Worm (Caenorhabditis elegans): ENCODE data around the gene nhr-182.

The nhr-182 gene

ce11 chrV:2259750-2260149 is at the start of gene nhr-182:
TSS of gene nhr-182 (minus strand) at chrV:2259927.
- TF ChIP-seq unc-62 (GFP tag; optimal IDR thresholded peaks at IDR 0.05), result no peak

DNA sequence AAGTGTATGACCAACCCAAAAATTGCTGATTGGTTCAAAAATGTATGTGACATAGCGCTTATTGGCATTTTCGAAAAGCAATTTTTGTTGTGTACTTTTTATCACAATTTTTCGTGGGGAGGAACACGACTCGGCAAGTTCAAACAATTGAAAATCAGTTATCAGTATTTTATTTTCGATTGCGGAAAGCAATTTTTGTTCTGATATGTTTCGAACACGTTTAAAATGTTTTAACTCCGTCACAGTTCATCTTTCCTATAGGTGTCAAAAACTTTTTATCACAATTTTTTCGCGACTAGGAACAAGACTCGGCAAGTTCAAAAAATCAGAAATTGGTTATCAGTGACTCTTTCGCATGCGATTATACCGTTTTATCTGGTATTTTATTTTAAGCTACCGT is 48.5 kb upstream of the nhr-182 start:
- no peak for TF ChIP-seq unc-62 (GFP tag; optimal IDR thresholded peaks at IDR 0.05)

- TF ChIP-seq unc-62 (GFP tag; optimal IDR thresholded peaks at IDR 0.05), result no peak
Measured at ce11 chrV:2306383-2306782, 46.7 kb upstream of the nhr-182 start.

DNA sequence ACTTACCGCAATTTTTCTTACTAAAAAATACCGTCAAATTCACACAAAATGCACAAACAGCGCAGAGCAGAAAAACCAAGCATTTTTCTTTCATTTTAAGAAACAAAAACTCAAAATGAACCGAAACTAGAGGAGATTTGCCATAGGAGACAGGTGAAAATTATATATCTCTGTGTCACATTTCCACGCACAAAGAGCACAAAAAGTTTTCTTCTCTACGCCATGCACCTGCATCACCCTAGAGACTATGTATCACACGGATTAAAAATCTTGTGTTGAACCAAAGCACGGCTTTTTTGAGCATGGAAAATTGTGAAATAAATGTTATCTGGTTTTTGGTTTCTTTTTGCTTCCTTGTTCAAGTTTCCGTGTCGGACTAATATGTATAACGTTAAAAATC is 44.0 kb upstream of the nhr-182 start, which contains the start of gene irld-15:
TSS of gene irld-15 (minus strand) at position 101 of the 400 bp plus-strand sequence.
- TF ChIP-seq unc-62 (GFP tag; optimal IDR thresholded peaks at IDR 0.05), result no peak

- TF ChIP-seq unc-62 (GFP tag; optimal IDR thresholded peaks at IDR 0.05), result no peak
Measured at ce11 chrV:2300905-2301304, 41.2 kb upstream of the nhr-182 start, which contains the start of gene Y19D10B.8. TSS of gene Y19D10B.8 (minus strand) at chrV:2301005.

DNA sequence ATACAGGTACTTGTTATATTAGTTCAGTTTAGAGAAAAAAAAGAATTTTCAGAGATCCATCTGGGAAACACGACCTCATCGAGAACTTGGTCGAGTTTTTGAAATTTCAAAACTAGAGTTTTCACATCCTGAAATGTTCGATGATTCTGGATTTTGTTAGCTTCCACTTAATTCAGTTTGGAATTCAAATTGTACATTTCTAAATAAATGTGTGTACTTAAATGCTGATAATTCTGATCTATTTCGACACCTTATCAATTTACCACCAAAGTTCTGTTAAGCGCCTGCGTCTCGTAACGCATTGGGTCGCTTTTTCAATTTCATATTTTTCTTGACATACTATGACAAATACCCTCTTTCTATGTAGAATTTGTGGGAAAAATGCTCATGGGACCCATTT is 34.9 kb upstream of the nhr-182 start, which contains the start of gene nhr-226:
TSS of gene nhr-226 (plus strand) at position 301 of the 400 bp plus-strand sequence.
- no peak for TF ChIP-seq unc-62 (GFP tag; optimal IDR thresholded peaks at IDR 0.05)

DNA sequence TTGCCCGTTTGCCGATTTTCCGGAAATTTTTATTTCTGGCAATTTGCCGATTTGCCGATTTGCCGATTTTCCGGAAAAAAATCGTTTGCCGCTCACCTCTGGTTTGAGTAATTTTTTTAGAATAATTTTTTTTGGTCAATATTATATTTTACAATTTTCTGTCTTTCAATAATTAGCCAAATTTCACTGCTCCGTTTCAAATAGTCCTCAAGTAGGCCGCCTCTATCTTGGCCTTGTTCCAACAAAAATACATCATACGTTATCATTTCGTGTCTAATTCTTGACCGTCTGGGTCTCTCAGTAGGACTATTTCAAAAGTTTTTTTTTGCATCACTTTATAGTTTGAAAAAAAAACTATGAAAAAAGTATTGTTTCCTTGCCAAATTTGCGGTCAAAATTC is 32.5 kb upstream of the nhr-182 start, which contains the start of gene nhr-115:
TSS of gene nhr-115 (plus strand) at position 301 of the 400 bp plus-strand sequence.
- TF ChIP-seq unc-62 (GFP tag; optimal IDR thresholded peaks at IDR 0.05), result no peak

ce11 chrV:2290329-2290728 is 30.6 kb upstream of the nhr-182 start, which contains the start of gene nhr-225:
TSS of gene nhr-225 (minus strand) at chrV:2290474.
- TF ChIP-seq unc-62 (GFP tag; optimal IDR thresholded peaks at IDR 0.05), result no peak

ce11 chrV:2285107-2285506 is 25.4 kb upstream of the nhr-182 start, which contains the start of gene nhr-227:
TSS of gene nhr-227 (plus strand) at chrV:2285432.
- TF ChIP-seq unc-62 (GFP tag; optimal IDR thresholded peaks at IDR 0.05), result no peak

DNA sequence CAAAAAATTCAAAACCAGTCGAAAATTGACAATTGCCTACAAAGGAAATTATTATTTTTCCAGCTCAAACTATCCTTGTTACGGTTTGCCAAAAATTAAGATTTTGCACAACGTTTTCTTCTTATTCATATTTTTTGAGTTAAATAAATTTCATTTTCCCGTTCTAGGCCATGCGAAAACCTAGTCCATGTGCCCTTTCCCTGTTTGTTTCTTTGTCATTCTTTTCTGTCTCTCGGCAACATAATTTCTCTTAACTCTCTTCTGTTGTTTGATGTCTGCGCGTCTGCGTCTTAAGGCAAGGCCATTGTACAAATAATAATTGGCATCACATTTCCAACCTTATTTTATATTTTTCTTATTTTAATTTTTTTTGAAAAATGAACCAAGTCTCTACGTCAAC is 21.8 kb upstream of the nhr-182 start, which contains the start of gene nhr-228:
TSS of gene nhr-228 (plus strand) at position 261 of the 400 bp plus-strand sequence.
- TF ChIP-seq unc-62 (GFP tag; optimal IDR thresholded peaks at IDR 0.05), result no peak

DNA sequence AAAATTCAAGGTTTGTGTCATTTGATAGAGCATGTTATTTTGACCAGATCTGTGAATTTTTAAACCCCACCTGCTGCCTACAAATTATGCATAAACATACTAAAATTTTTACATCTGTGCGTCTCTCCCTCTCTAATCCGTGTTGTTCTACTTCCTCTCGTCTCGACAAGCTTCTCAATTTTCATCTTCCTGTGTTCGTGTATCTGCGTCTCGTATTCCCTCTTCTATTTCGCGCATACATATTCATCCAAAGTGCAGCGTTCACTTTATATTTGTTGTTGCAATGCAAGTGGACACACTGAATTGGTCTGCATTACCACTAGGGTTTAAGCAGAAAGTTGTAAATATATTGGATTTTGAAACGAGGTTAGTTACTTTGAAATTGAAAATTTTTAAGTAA is 18.8 kb upstream of the nhr-182 start, which contains the start of gene fbxa-137:
TSS of gene fbxa-137 (plus strand) at position 274 of the 400 bp plus-strand sequence.
- no peak for TF ChIP-seq unc-62 (GFP tag; optimal IDR thresholded peaks at IDR 0.05)

DNA sequence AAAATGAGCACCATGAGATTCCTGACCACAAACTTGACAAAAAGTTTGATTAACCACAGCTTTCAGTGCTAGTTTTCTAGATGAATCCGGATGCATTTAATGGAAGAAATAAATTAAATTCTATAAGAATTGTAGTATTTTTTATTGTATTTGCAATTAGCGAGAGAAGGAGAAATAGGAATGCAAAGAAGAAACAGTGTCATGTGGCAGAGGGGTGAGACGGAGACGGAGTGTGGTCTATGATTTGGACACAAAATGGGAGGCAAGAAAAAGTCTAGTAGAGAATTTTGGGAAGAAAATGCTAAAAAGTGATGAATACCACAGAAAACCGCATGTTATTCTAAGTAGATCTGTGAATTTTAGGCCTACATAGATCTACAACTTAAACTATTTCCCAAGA is 18.3 kb upstream of the nhr-182 start, which contains the start of gene nhr-59:
TSS of gene nhr-59 (minus strand) at position 214 of the 400 bp plus-strand sequence.
- TF ChIP-seq unc-62 (GFP tag; optimal IDR thresholded peaks at IDR 0.05), result no peak

DNA sequence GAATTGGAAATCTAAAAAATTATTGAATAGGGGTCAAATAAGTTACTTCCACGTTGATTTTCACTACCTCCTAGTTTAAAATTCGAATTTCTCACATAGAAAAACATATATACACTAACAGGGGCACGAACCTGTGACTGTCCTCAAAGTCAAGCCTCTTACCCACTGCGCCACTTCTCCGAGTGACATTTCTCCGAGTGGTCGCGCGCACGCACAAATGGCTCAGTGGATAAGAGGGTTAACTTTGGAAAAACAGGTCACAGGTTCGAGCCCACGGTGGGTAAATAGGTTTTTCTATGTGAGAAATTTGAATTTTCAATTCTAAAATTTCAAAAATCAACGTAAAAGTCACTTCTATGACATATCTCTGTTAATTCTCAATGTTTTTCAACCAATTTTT is 17.5 kb upstream of the nhr-182 start:
- TF ChIP-seq unc-62 (GFP tag; optimal IDR thresholded peaks at IDR 0.05), result no peak

DNA sequence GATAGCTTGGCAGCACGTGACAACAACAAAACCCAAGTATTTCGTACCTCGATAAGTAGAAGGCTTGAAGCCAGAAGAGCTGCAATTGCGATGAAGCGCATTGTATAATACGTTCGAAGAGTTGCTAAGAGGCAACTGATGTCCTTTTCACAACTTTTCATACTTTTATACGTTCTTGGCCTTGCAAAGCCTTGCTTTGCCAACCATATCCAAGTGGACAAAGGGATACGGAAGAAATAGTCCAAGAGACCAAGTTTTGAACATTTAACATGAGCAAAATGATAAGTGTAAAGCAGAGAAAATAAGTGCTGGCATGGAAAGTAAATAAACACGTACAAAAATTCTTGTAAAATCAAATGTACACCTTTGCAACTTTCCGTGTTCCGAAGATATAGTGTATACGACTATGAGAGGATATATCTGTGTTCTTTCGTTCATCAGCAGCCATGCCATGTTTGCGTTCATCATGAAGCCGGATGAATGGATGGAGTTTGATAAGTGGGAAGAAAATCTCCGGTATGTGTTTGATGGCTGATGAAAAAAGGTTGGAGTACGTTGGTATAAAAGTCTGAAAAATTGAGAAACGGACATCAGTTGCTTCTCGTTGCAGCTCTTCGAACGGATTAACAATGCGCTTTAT is 14.6 kb upstream of the nhr-182 start, which contains the start of the genes Y5H2A.4 and abu-4:
TSS of gene Y5H2A.4 (minus strand) at position 101 of the 640 bp plus-strand sequence.
TSS of gene abu-4 (plus strand) at position 590 of the 640 bp plus-strand sequence.
- no peak for TF ChIP-seq unc-62 (GFP tag; optimal IDR thresholded peaks at IDR 0.05)

- no peak for TF ChIP-seq unc-62 (GFP tag; optimal IDR thresholded peaks at IDR 0.05)
Measured at ce11 chrV:2271750-2272149, 12.0 kb upstream of the nhr-182 start, which contains the start of gene Y5H2A.1. TSS of gene Y5H2A.1 (minus strand) at chrV:2271850.

ce11 chrV:2266958-2267357 is 7.2 kb upstream of the nhr-182 start, which contains the start of gene nhr-275:
TSS of gene nhr-275 (minus strand) at chrV:2267058.
- no peak for TF ChIP-seq unc-62 (GFP tag; optimal IDR thresholded peaks at IDR 0.05)

- no peak for TF ChIP-seq unc-62 (GFP tag; optimal IDR thresholded peaks at IDR 0.05)
Measured at ce11 chrV:2264925-2265324, 5.2 kb upstream of the nhr-182 start.
